Fruit fly (Drosophila melanogaster) whole organism, embryonic: ENCODE measurements around the gene CG7557.

Experiments used
- B-H2 ChIP-seq: fragments of 200-800 bp; sonication (Bioruptor generic); optimal IDR thresholded peaks from 2 replicates; lab custom pipeline; 2018; ENCODE audit warnings: missing biosample characterization, mild to moderate bottlenecking, missing genetic modification characterization
- CG10321 ChIP-seq: fragments of 200-800 bp; sonication (Bioruptor generic); IDR thresholded peaks from 2 replicates; pipeline ENCODE4 v1.3.6; 2022; ENCODE audit warnings: missing biosample characterization, missing genetic modification characterization
- CG10565 ChIP-seq: fragments of 200-800 bp; sonication (Bioruptor generic); optimal IDR thresholded peaks from 3 replicates; lab custom pipeline; 2016; ENCODE audit warnings: missing biosample characterization, mild to moderate bottlenecking, missing genetic modification characterization
- CG12769 ChIP-seq: fragments of 200-800 bp; sonication (Bioruptor generic); optimal IDR thresholded peaks from 2 replicates; lab custom pipeline; 2019; ENCODE audit warnings: missing biosample characterization, mild to moderate bottlenecking, missing genetic modification characterization, moderate library complexity
- CG13424 ChIP-seq: fragments of 200-800 bp; sonication (Bioruptor generic); optimal IDR thresholded peaks from 2 replicates; lab custom pipeline; 2019; ENCODE audit warnings: missing biosample characterization, mild to moderate bottlenecking, missing genetic modification characterization, moderate library complexity
- CG14710 ChIP-seq: fragments of 200-800 bp; sonication (Bioruptor generic); optimal IDR thresholded peaks from 3 replicates; lab custom pipeline; 2019; ENCODE audit warnings: missing biosample characterization, mild to moderate bottlenecking, missing genetic modification characterization, moderate library complexity
- CG14965 ChIP-seq: fragments of 200-800 bp; sonication (Bioruptor generic); optimal IDR thresholded peaks from 2 replicates; lab custom pipeline; 2016; ENCODE audit warnings: missing biosample characterization, missing genetic modification characterization, borderline replicate concordance
- CG1603 ChIP-seq: fragments of 200-800 bp; sonication (Bioruptor generic); optimal IDR thresholded peaks from 2 replicates; lab custom pipeline; 2019; ENCODE audit warnings: missing biosample characterization, mild to moderate bottlenecking, missing genetic modification characterization, moderate library complexity
- CG16815 ChIP-seq: fragments of 200-800 bp; sonication (Bioruptor generic); optimal IDR thresholded peaks from 3 replicates; lab custom pipeline; 2017; ENCODE audit warnings: missing biosample characterization, mild to moderate bottlenecking, missing genetic modification characterization
- CG1792 ChIP-seq: fragments of 200-800 bp; sonication (Bioruptor generic); optimal IDR thresholded peaks from 2 replicates; lab custom pipeline; 2016; ENCODE audit warnings: missing biosample characterization, missing genetic modification characterization
- CG1832 ChIP-seq: fragments of 200-800 bp; sonication (Bioruptor generic); optimal IDR thresholded peaks from 2 replicates; lab custom pipeline; 2017; ENCODE audit warnings: missing biosample characterization, mild to moderate bottlenecking, missing genetic modification characterization, inconsistent platforms
- CG18599 ChIP-seq: fragments of 200-800 bp; sonication (Bioruptor generic); optimal IDR thresholded peaks from 3 replicates; lab custom pipeline; 2017; ENCODE audit warnings: missing biosample characterization, missing genetic modification characterization, mild to moderate bottlenecking, moderate library complexity, missing genetic modification reagents
- CG2712 ChIP-seq: fragments of 200-800 bp; optimal IDR thresholded peaks from 3 replicates; lab custom pipeline; 2019; ENCODE audit warnings: missing biosample characterization, mild to moderate bottlenecking, missing genetic modification characterization, moderate library complexity
- CG2875 ChIP-seq: fragments of 200-800 bp; sonication (Bioruptor generic); optimal IDR thresholded peaks from 2 replicates; lab custom pipeline; 2017; ENCODE audit warnings: missing biosample characterization, mild to moderate bottlenecking, missing genetic modification characterization, missing genetic modification reagents
- CG30020 ChIP-seq: fragments of 200-800 bp; optimal IDR thresholded peaks from 2 replicates; lab custom pipeline; 2019; ENCODE audit warnings: missing biosample characterization, mild to moderate bottlenecking, missing genetic modification characterization, moderate library complexity
- CG31224 ChIP-seq: fragments of 200-800 bp; sonication (Bioruptor generic); IDR thresholded peaks from 2 replicates; pipeline ENCODE4 v1.3.6; 2022; ENCODE audit warnings: missing biosample characterization, missing genetic modification characterization
- CG4328 ChIP-seq: fragments of 200-800 bp; sonication (Bioruptor generic); optimal IDR thresholded peaks from 3 replicates; lab custom pipeline; 2017; ENCODE audit warnings: missing biosample characterization, missing genetic modification reagents, missing genetic modification characterization
- CG6683 ChIP-seq: fragments of 200-800 bp; sonication (Bioruptor generic); optimal IDR thresholded peaks from 2 replicates; lab custom pipeline; 2017; ENCODE audit warnings: missing biosample characterization, mild to moderate bottlenecking, missing genetic modification characterization, missing genetic modification reagents
- CG7928 ChIP-seq: fragments of 200-800 bp; sonication (Bioruptor generic); optimal IDR thresholded peaks from 2 replicates; lab custom pipeline; 2017; ENCODE audit warnings: missing biosample characterization, mild to moderate bottlenecking, missing genetic modification characterization
- CG8388 ChIP-seq: fragments of 200-800 bp; sonication (Bioruptor generic); optimal IDR thresholded peaks from 2 replicates; lab custom pipeline; 2019; ENCODE audit warnings: missing biosample characterization, mild to moderate bottlenecking, missing genetic modification characterization, moderate library complexity
- CG9876 ChIP-seq: fragments of 200-800 bp; sonication (Bioruptor generic); optimal IDR thresholded peaks from 2 replicates; lab custom pipeline; 2016; ENCODE audit warnings: missing biosample characterization, missing genetic modification characterization
- CoRest ChIP-seq: fragments of 200-800 bp; sonication (Bioruptor generic); optimal IDR thresholded peaks from 3 replicates; lab custom pipeline; 2018; ENCODE audit warnings: missing biosample characterization, mild to moderate bottlenecking, missing genetic modification characterization, moderate library complexity
- D ChIP-seq, 2 experiments: fragments of 200-800 bp in 1 of 2; fragments of >200 bp in 1 of 2; sonication (Bioruptor generic) in 1 of 2; optimal IDR thresholded peaks; 2 replicates in 1 of 2; 3 replicates in 1 of 2; lab custom pipeline; 2017; ENCODE audit warnings: mild to moderate bottlenecking in 1 of 2, missing biosample characterization in 1 of 2, missing genetic modification characterization in 1 of 2, missing genetic modification reagents in 1 of 2
- Doc2 ChIP-seq: fragments of 200-800 bp; sonication (Bioruptor generic); IDR thresholded peaks from 2 replicates; pipeline ENCODE4 v1.3.6; 2022; ENCODE audit warnings: missing biosample characterization, missing genetic modification characterization
- Ets97D ChIP-seq: fragments of 200-800 bp; sonication (Bioruptor generic); optimal IDR thresholded peaks from 3 replicates; lab custom pipeline; 2016; ENCODE audit warnings: missing biosample characterization, missing genetic modification characterization
- Hand ChIP-seq: fragments of 200-800 bp; sonication (Bioruptor generic); optimal IDR thresholded peaks from 2 replicates; lab custom pipeline; 2017; ENCODE audit warnings: mild to moderate bottlenecking, missing biosample characterization, missing genetic modification reagents, missing genetic modification characterization
- Hey ChIP-seq: fragments of 200-800 bp; sonication (Bioruptor generic); optimal IDR thresholded peaks from 3 replicates; lab custom pipeline; 2018; ENCODE audit warnings: missing biosample characterization, mild to moderate bottlenecking, missing genetic modification characterization
- Hmr ChIP-seq: fragments of 200-800 bp; sonication (Bioruptor generic); optimal IDR thresholded peaks from 3 replicates; lab custom pipeline; 2017; ENCODE audit warnings: mild to moderate bottlenecking, missing biosample characterization, missing genetic modification reagents, missing genetic modification characterization
- Kr ChIP-seq: fragments of 200-800 bp; sonication (Bioruptor generic); optimal IDR thresholded peaks from 2 replicates; lab custom pipeline; 2017; ENCODE audit warnings: missing biosample characterization, mild to moderate bottlenecking, missing genetic modification characterization
- MESR4 ChIP-seq: fragments of 200-800 bp; sonication (Bioruptor generic); optimal IDR thresholded peaks from 2 replicates; lab custom pipeline; 2018; ENCODE audit warnings: missing biosample characterization, mild to moderate bottlenecking, missing genetic modification characterization, moderate library complexity
- Opbp ChIP-seq: fragments of 200-800 bp; sonication (Bioruptor generic); IDR thresholded peaks from 3 replicates; pipeline ENCODE4 v1.3.6; 2022; ENCODE audit warnings: missing biosample characterization, missing genetic modification characterization; ENCODE audit not compliant: partially characterized antibody
- al ChIP-seq: fragments of 200-800 bp; sonication (Bioruptor generic); IDR thresholded peaks from 2 replicates; pipeline ENCODE4 v1.3.6; 2022; ENCODE audit warnings: missing biosample characterization, missing genetic modification characterization
- ato ChIP-seq: fragments of 200-800 bp; sonication (Bioruptor generic); IDR thresholded peaks from 2 replicates; pipeline ENCODE4 v1.3.6; 2022; ENCODE audit warnings: missing biosample characterization, missing genetic modification characterization; ENCODE audit not compliant: partially characterized antibody
- bowl ChIP-seq: fragments of 200-800 bp; sonication (Bioruptor generic); IDR thresholded peaks from 2 replicates; pipeline ENCODE4 v1.3.6; 2022; ENCODE audit warnings: missing biosample characterization, missing genetic modification characterization
- ci ChIP-seq: fragments of 200-800 bp; sonication (Bioruptor generic); IDR thresholded peaks from 3 replicates; pipeline ENCODE4 v1.3.6; 2022; ENCODE audit warnings: missing biosample characterization, missing genetic modification characterization
- dmrt99B ChIP-seq: fragments of 200-800 bp; sonication (Bioruptor generic); optimal IDR thresholded peaks from 2 replicates; lab custom pipeline; 2018; ENCODE audit warnings: missing biosample characterization, mild to moderate bottlenecking, missing genetic modification characterization, moderate library complexity
- exex ChIP-seq: fragments of 200-800 bp; sonication (Bioruptor generic); optimal IDR thresholded peaks from 4 replicates; lab custom pipeline; 2018; ENCODE audit warnings: missing biosample characterization, mild to moderate bottlenecking, missing genetic modification characterization, moderate library complexity
- eyg ChIP-seq: fragments of 200-800 bp; sonication (Bioruptor generic); optimal IDR thresholded peaks from 3 replicates; lab custom pipeline; 2016; ENCODE audit warnings: missing biosample characterization, missing genetic modification characterization
- gcm ChIP-seq: fragments of 200-800 bp; sonication (Bioruptor generic); optimal IDR thresholded peaks from 2 replicates; lab custom pipeline; 2019; ENCODE audit warnings: missing biosample characterization, mild to moderate bottlenecking, missing genetic modification characterization, moderate library complexity
- gcm2 ChIP-seq: fragments of 200-800 bp; sonication (Bioruptor generic); optimal IDR thresholded peaks from 2 replicates; lab custom pipeline; 2016; ENCODE audit warnings: missing biosample characterization, missing genetic modification characterization
- grn ChIP-seq: fragments of 200-800 bp; sonication (Bioruptor generic); optimal IDR thresholded peaks from 3 replicates; lab custom pipeline; 2017; ENCODE audit warnings: missing biosample characterization, missing genetic modification characterization
- luna ChIP-seq: fragments of 200-800 bp; sonication (Bioruptor generic); optimal IDR thresholded peaks from 2 replicates; lab custom pipeline; 2016; ENCODE audit warnings: missing biosample characterization, missing genetic modification characterization
- mam ChIP-seq: fragments of 200-800 bp; sonication (Bioruptor generic); optimal IDR thresholded peaks from 3 replicates; lab custom pipeline; 2016; ENCODE audit warnings: missing biosample characterization, missing genetic modification characterization
- org-1 ChIP-seq: fragments of 200-800 bp; sonication (Bioruptor generic); optimal IDR thresholded peaks from 2 replicates; lab custom pipeline; 2017; ENCODE audit warnings: missing biosample characterization, missing genetic modification characterization
- phol ChIP-seq: fragments of 200-800 bp; sonication (Bioruptor generic); optimal IDR thresholded peaks from 3 replicates; lab custom pipeline; 2018; ENCODE audit warnings: missing biosample characterization, mild to moderate bottlenecking, missing genetic modification characterization, moderate library complexity
- run ChIP-seq: fragments of 200-800 bp; sonication (Bioruptor generic); optimal IDR thresholded peaks from 3 replicates; lab custom pipeline; 2018; ENCODE audit warnings: missing biosample characterization, mild to moderate bottlenecking, missing genetic modification characterization
- scrt ChIP-seq: fragments of 200-800 bp; sonication (Bioruptor generic); optimal IDR thresholded peaks from 2 replicates; lab custom pipeline; 2018; ENCODE audit warnings: missing biosample characterization, mild to moderate bottlenecking, missing genetic modification characterization, moderate library complexity
- so ChIP-seq: fragments of 200-800 bp; sonication (Bioruptor generic); IDR thresholded peaks from 3 replicates; pipeline ENCODE4 v1.3.6; 2022; ENCODE audit warnings: missing biosample characterization, missing genetic modification characterization
- z ChIP-seq: fragments of 200-800 bp; sonication (Bioruptor generic); IDR thresholded peaks from 3 replicates; pipeline ENCODE4 v1.3.6; 2022; ENCODE audit warnings: missing biosample characterization, missing genetic modification characterization
- zen ChIP-seq: fragments of 200-800 bp; sonication (Bioruptor generic); optimal IDR thresholded peaks from 3 replicates; lab custom pipeline; 2018; ENCODE audit warnings: missing biosample characterization, mild to moderate bottlenecking, missing genetic modification characterization, moderate library complexity

Gene CG7557

DNA sequence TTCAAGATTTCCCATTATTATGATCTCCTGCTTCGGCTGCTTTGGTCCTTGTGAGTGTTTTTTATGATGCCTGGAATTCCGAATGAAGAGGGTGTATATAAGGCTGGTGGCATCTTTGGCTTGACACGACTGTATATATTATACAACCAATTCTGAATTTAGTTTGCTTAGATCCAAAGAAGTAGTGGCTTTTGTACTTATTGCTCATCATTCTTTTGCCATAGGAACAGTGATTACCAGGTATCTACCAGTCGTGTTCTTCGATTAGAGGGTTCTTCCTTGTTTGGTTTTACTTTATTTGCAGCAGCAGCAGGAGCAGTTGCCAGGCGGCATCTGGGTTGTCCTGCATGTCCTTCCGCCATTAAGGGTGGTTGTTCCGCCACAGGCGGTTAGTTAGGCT is 41.4 kb upstream of the CG7557 start (continued):
- TF ChIP-seq CG14710 (tag; lab: Kevin White, UChicago): peak; percentile 18
- TF ChIP-seq Hey (tag; lab: Kevin White, UChicago): no peak
- TF ChIP-seq CG10565: no peak
- TF ChIP-seq bowl (GFP tag; lab: Robert Waterston, UW): no peak
- peak; percentile 27 for TF ChIP-seq CG1792 (GFP tag; lab: Kevin White, UChicago)
- no peak for TF ChIP-seq CG30020
- TF ChIP-seq CG2712 (tag; lab: Kevin White, UChicago): peak; percentile 75
- no peak for TF ChIP-seq gcm (GFP tag; lab: Kevin White, UChicago)
- TF ChIP-seq mam (GFP tag; lab: Kevin White, UChicago): peak; percentile 40
- TF ChIP-seq Hmr (GFP tag; lab: Kevin White, UChicago): peak; percentile 53
- TF ChIP-seq phol (tag; lab: Kevin White, UChicago): peak; percentile 51
- peak; percentile 56 for TF ChIP-seq eyg
- TF ChIP-seq z (GFP tag; lab: Robert Waterston, UW): no peak
- TF ChIP-seq B-H2: no peak
- peak; percentile 70 for TF ChIP-seq CG18599 (GFP tag; lab: Kevin White, UChicago)
- TF ChIP-seq CoRest: peak; percentile 45
- TF ChIP-seq dmrt99B (tag; lab: Kevin White, UChicago): peak; percentile 64
- no peak for TF ChIP-seq Opbp (GFP tag; lab: Robert Waterston, UW)
- TF ChIP-seq exex (tag; lab: Kevin White, UChicago): no peak
- no peak for TF ChIP-seq CG2875 (GFP tag; lab: Kevin White, UChicago)
- no peak for TF ChIP-seq luna (GFP tag; lab: Kevin White, UChicago)
- no peak for TF ChIP-seq CG14965
- TF ChIP-seq CG9876 (GFP tag; lab: Kevin White, UChicago): peak; percentile 22
- TF ChIP-seq so (GFP tag; lab: Robert Waterston, UW): peak; percentile 17; the same call in 1 of the 3 replicates
- no peak for TF ChIP-seq Doc2 (GFP tag; lab: Robert Waterston, UW)
- peak; percentile 40 for TF ChIP-seq CG8388 (GFP tag; lab: Kevin White, UChicago)
- TF ChIP-seq ato (GFP tag; lab: Robert Waterston, UW): no peak
- TF ChIP-seq gcm2: peak; percentile 30
- TF ChIP-seq Kr (GFP tag; lab: Kevin White, UChicago): no peak
- peak; percentile 79 for TF ChIP-seq ci
- peak; percentile 58 for TF ChIP-seq org-1 (GFP tag; lab: Kevin White, UChicago)
- no peak for TF ChIP-seq MESR4
- peak; percentile 29 for TF ChIP-seq CG12769
- no peak for TF ChIP-seq CG1832 (GFP tag; lab: Kevin White, UChicago)
- TF ChIP-seq CG16815 (GFP tag; lab: Kevin White, UChicago): peak; percentile 42
- TF ChIP-seq CG13424 (tag; lab: Kevin White, UChicago): peak; percentile 36
- TF ChIP-seq zen: peak; percentile 17
- TF ChIP-seq CG1603 (tag; lab: Kevin White, UChicago): peak; percentile 74
- TF ChIP-seq Ets97D (GFP tag; lab: Kevin White, UChicago): no peak
- TF ChIP-seq CG7928 (GFP tag; lab: Kevin White, UChicago): no peak
- no peak for TF ChIP-seq CG4328 (GFP tag; lab: Kevin White, UChicago)
- TF ChIP-seq CG10321: no peak
- peak; percentile 35 for TF ChIP-seq scrt (GFP tag; lab: Kevin White, UChicago)
- TF ChIP-seq Hand (GFP tag; lab: Kevin White, UChicago): no peak
- no peak for TF ChIP-seq grn (GFP tag; lab: Kevin White, UChicago)
- no peak for TF ChIP-seq D (optimal IDR thresholded peaks at IDR 0.05; lab: Kevin White, UChicago)
- peak; percentile 39 for TF ChIP-seq D (GFP tag; optimal IDR thresholded peaks at IDR 0.05; lab: Kevin White, UChicago)
- TF ChIP-seq al: no peak
- no peak for TF ChIP-seq CG6683 (GFP tag; lab: Kevin White, UChicago)
- no peak for TF ChIP-seq run
- TF ChIP-seq CG31224 (GFP tag; lab: Robert Waterston, UW): peak; percentile 38; the same call in 1 of the 2 replicates
